Worm (Caenorhabditis elegans) whole organism, early embryonic: Measurements from ENCODE around the gene F47C12.6.

ENCODE experiments used
- B0310.2 ChIP-seq: sonication (generic microtip); optimal IDR thresholded peaks from 2 replicates; lab custom pipeline; 2016; ENCODE audit warnings: mild to moderate bottlenecking, missing genetic modification characterization, missing compliant biosample characterization
- F13C5.2 ChIP-seq: sonication (generic microtip); optimal IDR thresholded peaks from 2 replicates; lab custom pipeline; 2017; ENCODE audit warnings: mild to moderate bottlenecking, missing genetic modification characterization, inconsistent platforms, missing compliant biosample characterization
- ama-1 ChIP-seq: fragments of 150-350 bp; optimal IDR thresholded peaks from 2 replicates; lab custom pipeline; 2014
- hnd-1 ChIP-seq: sonication (generic microtip); optimal IDR thresholded peaks from 2 replicates; lab custom pipeline; 2016; ENCODE audit warnings: missing genetic modification characterization, missing compliant biosample characterization
- scrt-1 ChIP-seq: fragments of 200-800 bp; sonication (Bioruptor generic); IDR thresholded peaks from 2 replicates; pipeline ENCODE4 v1.3.6; 2022; ENCODE audit warnings: missing genetic modification characterization, missing compliant biosample characterization
- tbx-37 ChIP-seq: fragments of 200-800 bp; sonication (Bioruptor generic); conservative IDR thresholded peaks from 2 replicates; pipeline ENCODE4 v1.3.6; 2022; ENCODE audit warnings: missing genetic modification reagents, missing genetic modification characterization, missing compliant biosample characterization

DNA sequence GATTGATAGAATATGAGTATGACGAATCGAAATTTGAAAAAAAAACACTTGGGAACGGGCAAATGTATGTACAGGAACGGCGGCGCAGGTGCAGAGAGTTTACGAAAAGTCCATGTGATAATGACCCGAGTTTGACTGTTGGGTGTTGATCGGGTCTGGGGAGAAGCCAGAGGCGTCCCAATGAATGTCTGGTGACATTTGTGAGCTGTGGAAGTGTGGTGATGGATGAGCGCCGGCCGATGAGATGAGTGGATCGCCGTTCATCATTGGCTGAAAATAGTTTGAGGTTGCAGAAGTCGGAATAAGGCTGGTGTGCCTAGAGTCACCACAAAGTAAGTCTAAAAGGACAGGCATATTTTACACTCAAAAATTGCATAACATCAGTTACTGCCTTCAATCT, 22.5 kb upstream of the F47C12.6 start:
- TF ChIP-seq scrt-1 (GFP tag; lab: Robert Waterston, UW) (no peak), B0310.2 (tag; lab: Kevin White, UChicago) (no peak), ama-1 (lab: Kevin White, UChicago) (no peak), hnd-1 (tag; lab: Kevin White, UChicago) (no peak), F13C5.2 (tag; lab: Kevin White, UChicago) (no peak), tbx-37 (GFP tag; lab: Robert Waterston, UW) (no peak)
